Worm (Caenorhabditis elegans): ENCODE results near the gene K12H6.12.

Gene K12H6.12

DNA sequence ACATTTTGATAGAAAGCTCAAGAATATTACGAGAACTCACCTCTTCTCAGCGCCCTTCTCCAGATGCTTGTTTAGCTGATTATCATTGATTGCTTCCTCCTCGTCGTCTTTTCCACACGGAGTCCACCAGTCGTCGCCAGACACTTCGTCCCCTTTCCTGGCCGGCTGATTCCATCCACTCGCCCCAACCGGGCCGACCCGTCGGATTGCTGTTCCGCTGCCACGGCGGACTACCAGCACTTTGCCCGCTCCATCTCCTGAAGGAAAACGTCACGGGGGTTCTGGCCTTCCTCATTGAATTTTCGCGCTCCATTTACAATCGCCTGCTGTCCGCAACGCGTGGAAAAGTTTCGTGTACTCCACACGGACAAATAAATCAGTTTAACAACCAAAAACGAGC, 24.6 kb upstream of the K12H6.12 start:
- TF ChIP-seq nhr-48 (tag; optimal IDR thresholded peaks at IDR 0.05) (no peak), dmd-8 (GFP tag; IDR thresholded peaks at IDR 0.05) (no peak), lsy-2 (tag; optimal IDR thresholded peaks at IDR 0.05) (no peak), dmd-6 (GFP tag; IDR thresholded peaks at IDR 0.05) (no peak), ZK546.5 (tag; optimal IDR thresholded peaks at IDR 0.05) (no peak), set-16 (GFP tag; IDR thresholded peaks at IDR 0.05) (peak; percentile 86), D1046.2 (GFP tag; IDR thresholded peaks at IDR 0.05) (no peak)

DNA sequence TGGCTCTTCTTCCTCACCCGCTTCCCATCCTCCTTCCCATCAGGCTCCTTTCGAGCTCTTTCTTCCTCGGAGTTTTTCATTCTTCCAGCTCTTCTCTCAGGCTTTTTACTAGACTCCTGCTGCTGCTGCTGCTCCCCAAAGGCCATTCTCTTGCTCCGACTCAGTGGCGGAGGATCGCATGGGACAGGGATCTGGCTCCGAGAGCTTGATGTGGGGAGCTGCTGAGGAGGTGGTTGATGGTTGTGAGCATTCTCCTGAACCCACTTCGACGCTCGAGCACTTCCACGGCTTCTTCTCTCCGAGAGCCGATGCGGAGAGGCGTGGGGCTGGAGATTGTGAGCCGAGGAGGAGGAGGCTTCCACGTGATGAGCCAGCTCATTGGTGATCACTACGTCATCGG, 22.2 kb upstream of the K12H6.12 start:
- TF ChIP-seq nhr-11 (tag; optimal IDR thresholded peaks at IDR 0.05) (no peak), ztf-11 (tag; optimal IDR thresholded peaks at IDR 0.05) (no peak), aha-1 (tag) (peak; percentile 37), lin-15B (tag; optimal IDR thresholded peaks at IDR 0.05) (no peak), set-16 (GFP tag; IDR thresholded peaks at IDR 0.05) (peak; percentile 92), unc-62 (GFP tag; optimal IDR thresholded peaks at IDR 0.05 in 1 of 2) (peak in 1 of 2 experiments; percentile 14), unc-62 (tag; optimal IDR thresholded peaks at IDR 0.05) (no peak), nhr-77 (tag; optimal IDR thresholded peaks at IDR 0.05) (no peak), daf-8 (GFP tag; IDR thresholded peaks at IDR 0.05) (no peak), fos-1 (tag; optimal IDR thresholded peaks at IDR 0.05) (no peak), zag-1 (tag; optimal IDR thresholded peaks at IDR 0.05) (no peak), madf-5 (GFP tag; IDR thresholded peaks at IDR 0.05) (no peak), mdt-29 (GFP tag; IDR thresholded peaks at IDR 0.05) (no peak), lin-29 (GFP tag; IDR thresholded peaks at IDR 0.05) (no peak), ama-1 (optimal IDR thresholded peaks at IDR 0.05) (no peak)

DNA sequence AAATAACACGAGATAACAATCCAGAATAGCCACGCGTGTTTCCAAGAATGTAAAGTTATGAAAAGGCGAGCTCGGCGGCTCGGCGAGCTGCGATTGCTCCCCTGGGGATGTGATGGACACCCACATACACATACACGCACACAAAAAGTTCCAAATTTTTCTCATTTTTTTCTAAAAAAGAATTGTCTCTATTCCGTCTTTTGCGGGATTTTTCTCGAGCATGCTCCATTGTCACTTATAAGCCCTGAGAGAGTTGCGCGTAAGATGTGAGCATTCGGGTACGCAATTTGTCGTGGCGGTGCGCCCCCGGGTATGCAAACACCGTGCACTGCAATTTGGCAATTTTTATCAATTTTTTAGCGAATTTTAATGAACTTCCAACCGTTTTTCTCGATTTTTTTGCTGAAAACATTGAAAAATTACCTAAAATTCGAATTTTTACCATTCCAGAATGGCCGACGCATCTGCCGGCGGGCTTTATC, 20.9 kb upstream of the K12H6.12 start, which contains the start of the genes F08D12.12 and srpa-72:
Gene F08D12.12, minus strand, starts transcription at position 51 of the 482 bp plus-strand sequence.
Gene srpa-72, plus strand, starts transcription at position 451 of the 482 bp plus-strand sequence.
- TF ChIP-seq aly-2 (tag; optimal IDR thresholded peaks at IDR 0.05) (no peak), lin-29 (GFP tag; IDR thresholded peaks at IDR 0.05) (no peak), mes-2 (tag; optimal IDR thresholded peaks at IDR 0.05; ENCODE audit: poor library complexity, severe bottlenecking) (peak; percentile 74), dpl-1 (GFP tag; optimal IDR thresholded peaks at IDR 0.05) (peak; percentile 37), lin-15B (tag; optimal IDR thresholded peaks at IDR 0.05) (no peak), ceh-20 (GFP tag; IDR thresholded peaks at IDR 0.05) (0 out of 2 replicates have a peak, but pooled peaks have one; percentile 9), lin-39 (tag; optimal IDR thresholded peaks at IDR 0.05) (no peak), hmg-1.1 (GFP tag; IDR thresholded peaks at IDR 0.05) (peak; percentile 59), unc-62 (GFP tag; optimal IDR thresholded peaks at IDR 0.05 in 1 of 2) (peak in 1 of 2 experiments; percentile 55), unc-62 (tag; optimal IDR thresholded peaks at IDR 0.05) (no peak), rbr-2 (tag; optimal IDR thresholded peaks at IDR 0.05) (peak; percentile 21), madf-9 (GFP tag; conservative IDR thresholded peaks at IDR 0.05) (no peak), hlh-11 (tag; optimal IDR thresholded peaks at IDR 0.05) (peak; percentile 28), dmd-9 (GFP tag; IDR thresholded peaks at IDR 0.05) (no peak), hif-1 (tag; optimal IDR thresholded peaks at IDR 0.05) (peak in 1 of 2 experiments; percentile 21), ceh-44 (GFP tag; IDR thresholded peaks at IDR 0.05) (0 out of 2 replicates have a peak, but pooled peaks have one; percentile 28)

DNA sequence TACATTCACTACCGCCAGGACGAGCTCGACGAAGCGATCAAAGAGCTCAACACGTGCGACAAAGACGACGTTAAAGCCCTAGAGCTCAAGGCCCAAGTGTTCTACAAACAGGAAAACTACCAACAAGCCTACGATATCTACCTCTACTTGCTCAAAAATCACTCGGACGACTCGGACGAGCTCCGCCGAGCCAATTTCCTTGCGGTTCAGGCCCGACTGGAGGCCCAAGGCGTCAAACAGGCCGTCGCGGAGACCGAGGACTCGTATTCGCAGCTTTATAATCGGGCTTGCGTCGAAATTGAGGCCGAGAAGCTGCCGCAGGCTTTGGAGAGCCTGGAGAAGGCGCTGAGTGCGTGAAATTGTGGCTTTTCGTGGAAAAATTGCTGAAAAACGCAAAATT, 20.1 kb upstream of the K12H6.12 start:
- TF ChIP-seq set-16 (GFP tag; IDR thresholded peaks at IDR 0.05) (peak; percentile 76), unc-62 (GFP tag; optimal IDR thresholded peaks at IDR 0.05 in 1 of 2) (peak in 1 of 2 experiments; percentile 81), unc-62 (tag; optimal IDR thresholded peaks at IDR 0.05) (no peak), F49E8.2 (tag; optimal IDR thresholded peaks at IDR 0.05; ENCODE audit: borderline replicate concordance) (no peak)

DNA sequence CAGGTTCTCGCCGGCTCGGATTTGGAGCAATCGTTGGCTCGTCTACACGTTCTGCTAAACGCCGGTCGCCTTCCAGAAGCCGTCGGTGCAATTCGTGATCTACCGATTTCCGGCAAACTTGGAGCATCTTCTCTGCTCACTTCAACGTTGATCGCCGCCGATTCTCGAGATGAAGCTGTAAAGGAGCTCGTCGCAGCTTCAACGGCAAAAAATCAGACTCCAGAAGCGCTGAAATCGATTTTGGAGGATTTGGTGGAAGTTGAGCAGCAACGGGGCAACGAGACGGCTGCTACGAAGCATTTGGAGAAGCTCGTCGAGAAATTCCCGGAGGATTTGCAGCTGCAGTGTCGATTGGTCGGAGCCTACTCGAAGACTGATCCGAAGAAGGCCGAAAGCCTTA, 16.3 kb upstream of the K12H6.12 start:
- TF ChIP-seq F44E2.7 (GFP tag; IDR thresholded peaks at IDR 0.05) (no peak), nhr-77 (tag; optimal IDR thresholded peaks at IDR 0.05) (no peak), set-16 (GFP tag; IDR thresholded peaks at IDR 0.05) (peak; percentile 56)
